Fruit fly (Drosophila melanogaster) whole organism, wandering third instar larva: ENCODE measurements around the gene CG14221.

Experiments used
- Dif ChIP-seq: fragments of 200-275, 200-300 bp; sonication (Bioruptor generic); optimal IDR thresholded peaks from 2 replicates; lab custom pipeline; 2018; ENCODE audit warnings: missing biosample characterization, missing genetic modification characterization; ENCODE audit not compliant: partially characterized antibody
- GATAd ChIP-seq: sonication (Bioruptor generic); optimal IDR thresholded peaks from 2 replicates; lab custom pipeline; 2016; ENCODE audit warnings: missing biosample characterization, missing genetic modification characterization
- Myc ChIP-seq: fragments of >200 bp; optimal IDR thresholded peaks from 2 replicates; lab custom pipeline; 2017
- OdsH ChIP-seq: fragments of 200-800 bp; sonication (Bioruptor generic); optimal IDR thresholded peaks from 2 replicates; lab custom pipeline; 2016; ENCODE audit warnings: missing biosample characterization, mild to moderate bottlenecking, missing genetic modification characterization
- Rel ChIP-seq, 2 experiments: fragments of 200-800 bp; sonication (Bioruptor generic) in 1 of 2; optimal IDR thresholded peaks; 2 replicates in 1 of 2; 3 replicates in 1 of 2; lab custom pipeline; 2016 to 2019; ENCODE audit warnings: mild to moderate bottlenecking in 2 of 2, missing biosample characterization in 2 of 2, missing genetic modification characterization in 2 of 2, moderate library complexity in 1 of 2
- br ChIP-seq: fragments of 200-800 bp; sonication (Bioruptor generic); optimal IDR thresholded peaks from 2 replicates; lab custom pipeline; 2016; ENCODE audit warnings: missing biosample characterization, missing genetic modification characterization
- brk ChIP-seq: fragments of 200-800 bp; sonication (Bioruptor generic); optimal IDR thresholded peaks from 2 replicates; lab custom pipeline; 2016; ENCODE audit warnings: missing biosample characterization, mild to moderate bottlenecking, missing genetic modification characterization
- dl ChIP-seq, 2 experiments: fragments of 175-275, 200-275 bp in 1 of 2; fragments of 200-275 bp in 1 of 2; sonication (Bioruptor generic); optimal IDR thresholded peaks; lab custom pipeline; 2018; ENCODE audit warnings: mild to moderate bottlenecking in 2 of 2, missing biosample characterization in 2 of 2, missing genetic modification characterization in 2 of 2, moderate library complexity in 2 of 2; ENCODE audit not compliant: partially characterized antibody in 2 of 2, insufficient read depth in 1 of 2
- ey ChIP-seq: fragments of 200-800 bp; sonication (Bioruptor generic); optimal IDR thresholded peaks from 2 replicates; lab custom pipeline; 2016; ENCODE audit warnings: missing biosample characterization, missing genetic modification characterization
- h ChIP-seq: fragments of 200-800 bp; sonication (Bioruptor generic); optimal IDR thresholded peaks from 3 replicates; lab custom pipeline; 2016; ENCODE audit warnings: missing biosample characterization, mild to moderate bottlenecking, missing genetic modification characterization
- lola ChIP-seq: fragments of >200 bp; optimal IDR thresholded peaks from 2 replicates; lab custom pipeline; 2017; ENCODE audit warnings: missing biosample characterization, missing genetic modification characterization
- sage ChIP-seq: fragments of 200-800 bp; sonication (Bioruptor generic); optimal IDR thresholded peaks from 2 replicates; lab custom pipeline; 2016; ENCODE audit warnings: missing biosample characterization, mild to moderate bottlenecking, missing genetic modification characterization
- sv ChIP-seq: fragments of 200-800 bp; sonication (Bioruptor generic); optimal IDR thresholded peaks from 3 replicates; lab custom pipeline; 2016; ENCODE audit warnings: missing biosample characterization, missing genetic modification characterization
- usp ChIP-seq: fragments of >200 bp; optimal IDR thresholded peaks from 2 replicates; lab custom pipeline; 2017; ENCODE audit warnings: missing biosample characterization, missing genetic modification characterization

DNA sequence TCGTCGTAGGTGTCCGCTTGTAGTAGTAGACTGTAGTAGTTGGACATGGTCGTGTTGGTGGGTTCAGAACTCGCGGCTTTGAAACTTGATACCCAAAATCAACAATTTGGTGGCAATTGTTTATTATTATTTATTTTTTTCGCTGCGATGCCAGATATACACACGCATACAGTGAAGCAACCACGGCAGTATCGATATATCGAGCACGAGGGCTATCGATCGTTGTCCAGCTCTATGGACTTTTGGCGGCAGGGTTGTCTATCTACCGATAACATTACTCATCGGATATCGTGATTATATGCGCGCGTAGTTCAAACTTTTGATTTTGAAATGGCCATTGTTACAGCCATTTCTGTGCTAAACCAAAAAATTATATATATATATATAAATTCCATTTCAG, 19.4 kb downstream of the CG14221 start, which contains the start of gene CG14220:
- TF ChIP-seq sage (GFP tag; lab: Kevin White, UChicago) (no peak), h (peak; percentile 22), br (no peak), OdsH (GFP tag; lab: Kevin White, UChicago) (no peak), usp (GFP tag; lab: Kevin White, UChicago) (no peak), Dif (GFP tag; lab: Kevin White, UChicago) (peak; percentile 8), lola (no peak), Rel (GFP tag; optimal IDR thresholded peaks at IDR 0.05; lab: Kevin White, UChicago) (no peak), Rel (tag; optimal IDR thresholded peaks at IDR 0.05; lab: Kevin White, UChicago) (peak; percentile 46), GATAd (GFP tag; lab: Kevin White, UChicago) (no peak), ey (no peak), brk (GFP tag; lab: Kevin White, UChicago) (no peak), Myc (lab: Kevin White, UChicago) (no peak), sv (GFP tag; lab: Kevin White, UChicago) (no peak), dl (GFP tag; optimal IDR thresholded peaks at IDR 0.05; lab: Kevin White, UChicago; ENCODE audit: insufficient read depth in 1 of 2, partially characterized antibody in 2 of 2) (no peak)
